Fruit fly (Drosophila melanogaster): Measurements from ENCODE around the gene CG6083.

The CG6083 gene

DNA sequence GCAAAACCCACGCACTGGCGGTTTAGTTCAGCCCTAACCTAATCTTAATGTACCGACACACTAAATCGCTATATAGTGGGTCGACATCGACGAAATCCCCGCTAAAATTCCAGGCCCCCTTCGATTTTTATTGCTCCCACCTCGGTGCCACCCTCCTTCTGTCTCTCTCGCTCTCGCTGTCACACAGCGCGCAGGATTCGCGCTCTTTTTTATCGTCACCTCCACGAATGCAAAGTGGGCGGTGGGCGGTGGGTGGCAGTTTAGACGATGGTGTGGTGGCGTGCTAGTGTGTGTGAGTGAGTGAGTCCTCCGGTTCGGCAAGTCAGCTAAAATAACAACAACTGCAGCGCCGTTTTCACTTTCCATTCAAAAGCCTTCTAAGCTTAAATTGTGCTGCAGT, 23.9 kb downstream of the CG6083 start:
- TF ChIP-seq fd96Ca (GFP tag; IDR thresholded peaks at IDR 0.05) = no peak
- no peak for TF ChIP-seq CG9948 (tag; optimal IDR thresholded peaks at IDR 0.05)
- no peak for TF ChIP-seq CG12605 (GFP tag; IDR thresholded peaks at IDR 0.05)
- no peak for TF ChIP-seq CG10348 (GFP tag; IDR thresholded peaks at IDR 0.05)
- TF ChIP-seq rn (GFP tag; IDR thresholded peaks at IDR 0.05) = no peak

DNA sequence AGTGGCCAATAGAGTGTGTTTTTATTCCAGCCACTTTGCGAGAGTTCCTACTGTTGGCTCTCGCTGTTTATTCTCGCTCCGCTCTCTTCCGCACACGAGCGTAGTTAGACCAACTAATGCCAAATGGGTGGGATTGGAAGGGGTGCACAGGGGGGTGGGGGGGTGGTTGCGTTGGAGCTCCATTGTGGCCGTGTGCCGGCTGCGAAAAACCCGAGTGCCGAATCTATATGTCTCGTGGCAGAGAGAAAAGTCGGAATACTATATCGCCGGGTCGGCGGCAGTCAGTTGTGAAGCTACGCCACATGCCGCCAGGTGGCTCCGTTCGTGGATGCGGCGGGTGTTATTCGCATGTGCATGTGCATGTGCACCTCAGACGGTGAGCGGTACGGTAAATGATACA, 24.8 kb downstream of the CG6083 start:
- 0 out of 3 replicates have a peak, but pooled peaks have one; percentile 16 for TF ChIP-seq fd96Ca (GFP tag; IDR thresholded peaks at IDR 0.05)
- TF ChIP-seq D1 (tag; optimal IDR thresholded peaks at IDR 0.05) = no peak
- no peak for TF ChIP-seq CG8301 (tag; optimal IDR thresholded peaks at IDR 0.05)
- peak; percentile 28; the same call in 1 of the 2 replicates for TF ChIP-seq CG32121 (GFP tag; IDR thresholded peaks at IDR 0.05)
- TF ChIP-seq Ets98B (GFP tag; IDR thresholded peaks at IDR 0.05) = 0 out of 2 replicates have a peak, but pooled peaks have one; percentile 8
- TF ChIP-seq CG4496 (GFP tag; IDR thresholded peaks at IDR 0.05) = peak; percentile 44; the same call in 1 of the 3 replicates

DNA sequence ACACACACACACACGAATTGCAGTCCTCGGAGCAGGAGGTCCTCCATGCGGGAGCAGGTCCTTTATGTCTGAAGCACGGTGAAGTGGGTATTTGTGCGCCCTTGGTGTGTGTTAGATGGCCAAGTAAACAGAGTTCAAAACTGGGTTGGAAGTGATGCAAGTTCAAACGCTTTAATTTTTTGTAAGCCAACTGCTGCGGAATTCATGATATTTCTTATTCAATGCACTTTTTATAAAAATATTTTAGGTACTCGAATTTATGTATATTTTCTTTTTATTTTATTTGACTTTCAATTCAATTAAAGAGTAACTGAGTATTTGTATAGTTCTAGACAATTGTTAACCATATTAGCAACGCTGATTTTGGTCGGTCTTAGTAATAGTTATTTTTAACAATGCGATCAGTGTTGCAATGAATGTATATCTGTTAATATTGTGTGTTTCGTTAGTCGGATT, 25.9 kb downstream of the CG6083 start, which contains the start of the genes CG14137 and CG46394:
Gene CG14137 (minus strand): TSS at position 101 of the 456 bp plus-strand sequence.
Gene CG46394 (plus strand): TSS at position 406 of the 456 bp plus-strand sequence.
- no peak for TF ChIP-seq CG34367 (tag; optimal IDR thresholded peaks at IDR 0.05)

DNA sequence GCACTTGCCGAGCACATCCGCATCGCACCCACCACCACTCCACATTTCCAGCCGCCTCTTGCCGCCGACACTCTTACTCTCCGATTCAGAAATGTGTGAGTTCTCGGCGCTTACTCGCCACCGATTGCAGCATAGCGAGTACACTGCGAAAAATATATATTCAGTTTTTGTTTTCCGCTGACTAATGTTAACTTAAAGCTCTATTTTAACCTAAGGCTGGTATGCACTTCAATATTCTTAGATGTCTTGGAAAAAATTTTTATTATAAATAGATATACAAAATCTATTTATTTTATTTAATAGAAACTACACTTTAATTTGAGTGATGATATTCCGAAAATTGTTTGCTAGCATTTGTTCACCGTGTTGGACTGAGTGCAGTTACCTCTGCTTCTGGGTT, 26.7 kb downstream of the CG6083 start:
- TF ChIP-seq Snoo (tag; optimal IDR thresholded peaks at IDR 0.05) (peak; percentile 22), CG8159 (tag; optimal IDR thresholded peaks at IDR 0.05) (peak; percentile 52), CG12605 (GFP tag; IDR thresholded peaks at IDR 0.05) (no peak), CG14655 (GFP tag; optimal IDR thresholded peaks at IDR 0.05) (peak; percentile 18), D1 (tag; optimal IDR thresholded peaks at IDR 0.05) (no peak), rn (GFP tag; IDR thresholded peaks at IDR 0.05) (no peak), CG9948 (tag; optimal IDR thresholded peaks at IDR 0.05) (peak; percentile 38), CG15710 (tag; optimal IDR thresholded peaks at IDR 0.05) (peak; percentile 61), Pif1B (GFP tag; optimal IDR thresholded peaks at IDR 0.05) (peak; percentile 2), gl (tag; optimal IDR thresholded peaks at IDR 0.05) (no peak), CG32121 (GFP tag; IDR thresholded peaks at IDR 0.05) (no peak), Ets98B (GFP tag; IDR thresholded peaks at IDR 0.05) (no peak), CG4496 (GFP tag; IDR thresholded peaks at IDR 0.05) (0 out of 3 replicates have a peak, but pooled peaks have one; percentile 22), fd96Ca (GFP tag; IDR thresholded peaks at IDR 0.05) (no peak), CG8301 (tag; optimal IDR thresholded peaks at IDR 0.05) (no peak), CG10348 (GFP tag; IDR thresholded peaks at IDR 0.05) (no peak), EcR (GFP tag; optimal IDR thresholded peaks at IDR 0.05) (peak; percentile 52), CG13204 (GFP tag; optimal IDR thresholded peaks at IDR 0.05) (peak; percentile 29), CG34367 (tag; optimal IDR thresholded peaks at IDR 0.05) (peak; percentile 18), CG17806 (tag; optimal IDR thresholded peaks at IDR 0.05) (peak; percentile 34), Pif1A (GFP tag; optimal IDR thresholded peaks at IDR 0.05) (no peak)

DNA sequence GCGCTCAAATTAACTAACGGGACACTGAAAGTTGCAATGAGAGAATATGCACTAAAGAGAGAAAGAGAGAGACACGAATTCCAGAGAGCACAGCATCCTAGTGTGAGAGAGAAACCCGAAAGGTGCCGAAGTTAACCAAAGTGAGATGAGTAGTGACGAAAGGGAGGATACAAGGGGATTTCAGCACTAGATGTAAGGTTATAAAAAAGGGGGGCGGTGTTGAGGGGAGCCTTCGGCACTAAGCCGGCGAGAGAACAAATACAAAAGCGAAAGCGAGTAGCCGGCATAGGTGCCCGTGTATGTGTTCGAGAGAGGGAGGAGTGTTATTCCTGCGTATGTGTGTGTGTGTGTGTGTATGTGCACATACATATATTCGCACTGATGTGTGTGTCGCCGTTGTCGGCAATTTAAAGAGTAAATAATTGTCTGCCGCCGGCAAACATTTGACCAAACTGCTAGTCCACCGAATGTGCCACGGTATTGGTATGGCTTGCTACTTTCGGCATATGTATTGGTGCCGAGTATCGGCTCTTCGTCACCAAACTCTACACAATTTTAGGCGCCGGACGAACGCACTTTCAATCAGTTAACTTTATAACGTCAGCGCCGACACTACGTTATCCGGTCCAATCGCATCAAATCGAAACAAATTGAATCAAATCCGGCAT, 29.2 kb downstream of the CG6083 start, which contains the start of gene CG7368:
Gene CG7368 (plus strand): TSS at position 618 of the 668 bp plus-strand sequence.
- TF ChIP-seq EcR (GFP tag; optimal IDR thresholded peaks at IDR 0.05) (no peak), CG34367 (tag; optimal IDR thresholded peaks at IDR 0.05) (no peak), CG13204 (GFP tag; optimal IDR thresholded peaks at IDR 0.05) (peak; percentile 14)

DNA sequence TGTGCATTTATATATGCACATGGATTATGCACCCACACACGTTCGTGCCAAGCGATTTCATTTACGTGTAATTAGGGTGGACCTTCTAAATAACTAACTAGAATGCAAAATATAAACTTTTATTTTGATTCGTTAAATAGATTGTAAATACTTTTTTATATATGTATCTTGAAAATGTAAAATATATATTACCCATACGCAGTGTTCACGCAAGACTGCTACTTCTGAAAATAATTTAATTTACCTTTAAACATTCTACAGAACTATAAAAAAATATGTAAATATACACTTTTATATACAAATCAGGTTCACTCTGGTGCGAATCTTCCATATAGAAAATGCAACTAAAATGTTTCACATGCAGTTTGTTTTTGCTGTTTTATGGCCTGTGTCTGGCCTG, 32.1 kb downstream of the CG6083 start:
- TF ChIP-seq EcR (GFP tag; optimal IDR thresholded peaks at IDR 0.05) (no peak), CG4496 (GFP tag; IDR thresholded peaks at IDR 0.05) (peak; percentile 55), CG8301 (tag; optimal IDR thresholded peaks at IDR 0.05) (peak; percentile 27), rn (GFP tag; IDR thresholded peaks at IDR 0.05) (no peak), CG8159 (tag; optimal IDR thresholded peaks at IDR 0.05) (peak; percentile 86), Pif1A (GFP tag; optimal IDR thresholded peaks at IDR 0.05) (no peak), CG10348 (GFP tag; IDR thresholded peaks at IDR 0.05) (no peak), CG13204 (GFP tag; optimal IDR thresholded peaks at IDR 0.05) (no peak), Pif1B (GFP tag; optimal IDR thresholded peaks at IDR 0.05) (peak; percentile 3), CG12605 (GFP tag; IDR thresholded peaks at IDR 0.05) (no peak), CG17806 (tag; optimal IDR thresholded peaks at IDR 0.05) (peak; percentile 35), gl (tag; optimal IDR thresholded peaks at IDR 0.05) (no peak), CG9948 (tag; optimal IDR thresholded peaks at IDR 0.05) (peak; percentile 40), CG15710 (tag; optimal IDR thresholded peaks at IDR 0.05) (peak; percentile 46), CG32121 (GFP tag; IDR thresholded peaks at IDR 0.05) (peak; percentile 61), CG34367 (tag; optimal IDR thresholded peaks at IDR 0.05) (peak; percentile 23), fd96Ca (GFP tag; IDR thresholded peaks at IDR 0.05) (no peak), Snoo (tag; optimal IDR thresholded peaks at IDR 0.05) (no peak), CG14655 (GFP tag; optimal IDR thresholded peaks at IDR 0.05) (peak; percentile 35), D1 (tag; optimal IDR thresholded peaks at IDR 0.05) (no peak), Ets98B (GFP tag; IDR thresholded peaks at IDR 0.05) (peak; percentile 28; the same call in 1 of the 2 replicates)

Measured in whole organism, pupa.